Fruit fly (Drosophila melanogaster) whole organism, prepupa: ENCODE data around the gene CG9515.
A peak's percentile ranks its signal among the peaks of the same experiment; 100 is the strongest.

Experiments
- CG10631 ChIP-seq: fragments of 200-800 bp; sonication (Bioruptor generic); optimal IDR thresholded peaks from 2 replicates; lab custom pipeline; 2016; ENCODE audit warnings: missing biosample characterization, missing genetic modification characterization
- CG11294 ChIP-seq: fragments of 200-800 bp; sonication (Bioruptor generic); IDR thresholded peaks from 2 replicates; pipeline ENCODE4 v1.3.6; 2022; ENCODE audit warnings: missing biosample characterization, missing genetic modification characterization
- CG11762 ChIP-seq: fragments of 200-800 bp; sonication (Bioruptor generic); optimal IDR thresholded peaks from 3 replicates; lab custom pipeline; 2016; ENCODE audit warnings: missing biosample characterization, missing genetic modification characterization; ENCODE audit not compliant: insufficient read depth
- CG11902 ChIP-seq: fragments of 200-800 bp; sonication (Bioruptor generic); optimal IDR thresholded peaks from 3 replicates; lab custom pipeline; 2016; ENCODE audit warnings: missing biosample characterization, missing genetic modification characterization
- CG15336 ChIP-seq: fragments of 200-800 bp; sonication (Bioruptor generic); IDR thresholded peaks from 2 replicates; pipeline ENCODE4 v1.3.6; 2022; ENCODE audit warnings: missing biosample characterization, missing genetic modification characterization
- CG3032 ChIP-seq: fragments of 200-800 bp; optimal IDR thresholded peaks from 2 replicates; lab custom pipeline; 2019; ENCODE audit warnings: missing biosample characterization, mild to moderate bottlenecking, missing genetic modification characterization, moderate library complexity
- CG31627 ChIP-seq: fragments of 200-800 bp; sonication (Bioruptor generic); optimal IDR thresholded peaks from 3 replicates; lab custom pipeline; 2016; ENCODE audit warnings: missing biosample characterization, missing genetic modification characterization
- CG32006 ChIP-seq: fragments of 200-800 bp; sonication (Bioruptor generic); optimal IDR thresholded peaks from 3 replicates; lab custom pipeline; 2017; ENCODE audit warnings: missing biosample characterization, mild to moderate bottlenecking, missing genetic modification characterization
- CG34406 ChIP-seq: fragments of 200-800 bp; sonication (Bioruptor generic); optimal IDR thresholded peaks from 3 replicates; lab custom pipeline; 2016; ENCODE audit warnings: missing biosample characterization, missing genetic modification characterization
- CG3919 ChIP-seq: fragments of 200-800 bp; sonication (Bioruptor generic); optimal IDR thresholded peaks from 3 replicates; lab custom pipeline; 2016; ENCODE audit warnings: missing biosample characterization, missing genetic modification characterization
- CG4318 ChIP-seq: fragments of 200-800 bp; sonication (Bioruptor generic); optimal IDR thresholded peaks from 3 replicates; lab custom pipeline; 2017; ENCODE audit warnings: missing biosample characterization, mild to moderate bottlenecking, missing genetic modification characterization
- CG6163 ChIP-seq: fragments of 200-800 bp; sonication (Bioruptor generic); IDR thresholded peaks from 3 replicates; pipeline ENCODE4 v1.3.6; 2022; ENCODE audit warnings: missing biosample characterization, missing genetic modification characterization
- CG6792 ChIP-seq: fragments of 200-800 bp; sonication (Bioruptor generic); optimal IDR thresholded peaks from 3 replicates; lab custom pipeline; 2016; ENCODE audit warnings: missing biosample characterization, missing genetic modification characterization
- CG6854 ChIP-seq: fragments of 200-800 bp; sonication (Bioruptor generic); optimal IDR thresholded peaks from 2 replicates; lab custom pipeline; 2017; ENCODE audit warnings: missing biosample characterization, mild to moderate bottlenecking, missing genetic modification characterization
- CG8119 ChIP-seq: fragments of 200-800 bp; sonication (Bioruptor generic); IDR thresholded peaks from 3 replicates; pipeline ENCODE4 v1.3.6; 2022; ENCODE audit warnings: missing biosample characterization, missing genetic modification characterization
- CG8319 ChIP-seq: fragments of 200-800 bp; sonication (Bioruptor generic); optimal IDR thresholded peaks from 3 replicates; lab custom pipeline; 2016; ENCODE audit warnings: missing biosample characterization, missing genetic modification characterization
- CG8632 ChIP-seq: fragments of 200-800 bp; sonication (Bioruptor generic); optimal IDR thresholded peaks from 3 replicates; lab custom pipeline; 2016; ENCODE audit warnings: missing biosample characterization, missing genetic modification characterization
- CG9139 ChIP-seq: fragments of 200-800 bp; sonication (Bioruptor generic); optimal IDR thresholded peaks from 3 replicates; lab custom pipeline; 2017; ENCODE audit warnings: missing biosample characterization, mild to moderate bottlenecking, missing genetic modification characterization
- Eip78C ChIP-seq: fragments of 200-800 bp; sonication (Bioruptor generic); peaks from one replicate; lab custom pipeline; 2016; ENCODE audit warnings: missing biosample characterization, missing genetic modification characterization
- Ets21C ChIP-seq: fragments of 200-800 bp; sonication (Bioruptor generic); optimal IDR thresholded peaks from 3 replicates; lab custom pipeline; 2016; ENCODE audit warnings: missing biosample characterization, missing genetic modification characterization
- Ets96B ChIP-seq: fragments of 200-800 bp; optimal IDR thresholded peaks from 2 replicates; lab custom pipeline; 2019; ENCODE audit warnings: missing biosample characterization, mild to moderate bottlenecking, missing genetic modification characterization, moderate library complexity
- Hr39 ChIP-seq: fragments of 200-800 bp; sonication (Bioruptor generic); optimal IDR thresholded peaks from 2 replicates; lab custom pipeline; 2016; ENCODE audit warnings: missing biosample characterization, missing genetic modification characterization
- Hr4 ChIP-seq: fragments of 200-800 bp; sonication (Bioruptor generic); optimal IDR thresholded peaks from 3 replicates; lab custom pipeline; 2016; ENCODE audit warnings: missing biosample characterization, missing genetic modification characterization
- Lpt ChIP-seq: fragments of 200-800 bp; sonication (Bioruptor generic); optimal IDR thresholded peaks from 3 replicates; lab custom pipeline; 2016; ENCODE audit warnings: missing biosample characterization, missing genetic modification characterization
- OdsH ChIP-seq: fragments of 200-800 bp; sonication (Bioruptor generic); optimal IDR thresholded peaks from 3 replicates; lab custom pipeline; 2016; ENCODE audit warnings: missing biosample characterization, missing genetic modification characterization
- Smox ChIP-seq: fragments of 200-800 bp; sonication (Bioruptor generic); optimal IDR thresholded peaks from 3 replicates; lab custom pipeline; 2016; ENCODE audit warnings: missing biosample characterization, missing genetic modification characterization
- Sox102F ChIP-seq: fragments of 200-800 bp; sonication (Bioruptor generic); optimal IDR thresholded peaks from 2 replicates; lab custom pipeline; 2016; ENCODE audit warnings: missing biosample characterization, mild to moderate bottlenecking, missing genetic modification characterization
- Sox14 ChIP-seq: fragments of 200-800 bp; sonication (Bioruptor generic); optimal IDR thresholded peaks from 3 replicates; lab custom pipeline; 2016; ENCODE audit warnings: missing biosample characterization, missing genetic modification characterization
- Sox15 ChIP-seq: fragments of 200-800 bp; sonication (Bioruptor generic); optimal IDR thresholded peaks from 3 replicates; lab custom pipeline; 2016; ENCODE audit warnings: missing biosample characterization, missing genetic modification characterization
- achi ChIP-seq: fragments of 200-800 bp; sonication (Bioruptor generic); optimal IDR thresholded peaks from 3 replicates; lab custom pipeline; 2016; ENCODE audit warnings: missing biosample characterization, missing genetic modification characterization
- dac ChIP-seq: fragments of 200-800 bp; sonication (Bioruptor generic); optimal IDR thresholded peaks from 2 replicates; lab custom pipeline; 2017; ENCODE audit warnings: missing biosample characterization, mild to moderate bottlenecking, missing genetic modification characterization
- dsx ChIP-seq: fragments of 200-800 bp; optimal IDR thresholded peaks from 3 replicates; lab custom pipeline; 2019; ENCODE audit warnings: missing biosample characterization, mild to moderate bottlenecking, missing genetic modification characterization, moderate library complexity; ENCODE audit not compliant: poor library complexity, severe bottlenecking
- eg ChIP-seq: fragments of 200-800 bp; sonication (Bioruptor generic); IDR thresholded peaks from 3 replicates; pipeline ENCODE4 v1.3.6; 2022; ENCODE audit warnings: missing biosample characterization, missing genetic modification characterization
- esn ChIP-seq: fragments of 200-800 bp; sonication (Bioruptor generic); optimal IDR thresholded peaks from 2 replicates; lab custom pipeline; 2016; ENCODE audit warnings: missing biosample characterization, mild to moderate bottlenecking, missing genetic modification characterization, moderate library complexity
- fd59A ChIP-seq: fragments of 200-800 bp; sonication (Bioruptor generic); optimal IDR thresholded peaks from 2 replicates; lab custom pipeline; 2017; ENCODE audit warnings: missing biosample characterization, mild to moderate bottlenecking, missing genetic modification characterization, missing genetic modification reagents
- fkh ChIP-seq: fragments of 200-800 bp; sonication (Bioruptor generic); optimal IDR thresholded peaks from 3 replicates; lab custom pipeline; 2017; ENCODE audit warnings: missing biosample characterization, mild to moderate bottlenecking, missing genetic modification characterization, moderate library complexity
- lz ChIP-seq: fragments of 200-800 bp; sonication (Bioruptor generic); optimal IDR thresholded peaks from 3 replicates; lab custom pipeline; 2016; ENCODE audit warnings: missing biosample characterization, missing genetic modification characterization
- net ChIP-seq: fragments of 200-800 bp; sonication (Bioruptor generic); optimal IDR thresholded peaks from 3 replicates; lab custom pipeline; 2016; ENCODE audit warnings: missing biosample characterization, missing genetic modification characterization
- salr ChIP-seq, 2 experiments: fragments of 200-800 bp; sonication (Bioruptor generic); optimal IDR thresholded peaks; 3 replicates each; lab custom pipeline; 2016 to 2018; ENCODE audit warnings: missing biosample characterization in 2 of 2, missing genetic modification characterization in 2 of 2, mild to moderate bottlenecking in 1 of 2
- spab ChIP-seq: fragments of 200-800 bp; sonication (Bioruptor generic); optimal IDR thresholded peaks from 2 replicates; lab custom pipeline; 2017; ENCODE audit warnings: missing biosample characterization, mild to moderate bottlenecking, missing genetic modification characterization, missing genetic modification reagents
- ss ChIP-seq, 2 experiments: fragments of 200-800 bp; sonication (Bioruptor generic); optimal IDR thresholded peaks; 2 replicates in 1 of 2; 3 replicates in 1 of 2; lab custom pipeline; 2017 to 2018; ENCODE audit warnings: mild to moderate bottlenecking in 2 of 2, missing biosample characterization in 2 of 2, missing genetic modification characterization in 2 of 2, moderate library complexity in 1 of 2
- svp ChIP-seq: fragments of 200-800 bp; sonication (Bioruptor generic); peaks from one replicate; lab custom pipeline; 2016; ENCODE audit warnings: missing biosample characterization, missing genetic modification characterization
- topi ChIP-seq: fragments of 200-800 bp; sonication (Bioruptor generic); optimal IDR thresholded peaks from 3 replicates; lab custom pipeline; 2016; ENCODE audit warnings: missing biosample characterization, missing genetic modification characterization

The CG9515 gene

DNA sequence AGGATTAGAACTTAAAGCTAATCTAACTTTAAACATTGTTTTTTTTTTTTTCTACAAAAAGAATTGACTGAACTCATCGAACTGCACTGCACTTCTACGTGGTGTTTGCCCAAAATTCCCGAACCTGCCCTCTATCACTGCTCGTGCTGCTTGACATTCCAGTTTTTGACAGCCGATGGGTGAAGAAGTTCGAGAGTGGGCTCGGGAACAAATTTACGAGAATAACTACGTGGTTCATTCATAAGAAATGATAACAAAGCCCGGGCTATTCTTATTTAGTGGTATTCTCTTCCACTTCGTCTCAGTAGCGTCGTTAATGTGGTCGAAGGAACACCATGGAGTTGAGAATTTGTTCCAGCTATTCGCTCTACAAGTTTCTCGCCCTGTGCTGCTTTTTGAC is 24.2 kb upstream of the CG9515 start, which contains the start of gene CG18088:
Gene CG18088, plus strand, starts transcription at position 301 of the 400 bp plus-strand sequence.
- TF ChIP-seq eg (no peak), CG6163 (GFP tag; lab: Robert Waterston, UW) (no peak), svp (GFP tag; lab: Kevin White, UChicago) (no peak)

DNA sequence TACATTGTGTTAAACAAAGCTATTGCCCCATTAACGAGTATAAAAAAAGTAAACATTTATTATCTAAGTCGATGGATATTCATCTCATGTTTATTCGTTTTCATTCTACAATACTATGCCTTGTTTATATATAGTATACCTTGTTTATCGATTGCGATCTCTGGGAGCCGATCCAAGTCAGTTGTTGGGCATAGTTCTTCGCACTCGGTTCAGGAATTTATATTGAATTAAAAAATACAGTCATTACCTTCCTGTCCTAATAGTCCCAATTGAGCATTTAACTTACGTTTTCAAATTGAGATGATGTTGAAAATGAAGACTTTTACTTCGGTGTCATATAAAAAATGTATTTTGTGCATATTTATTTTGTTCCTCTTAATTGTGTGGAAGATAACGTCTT is 21.6 kb upstream of the CG9515 start, which contains the start of gene CG32984:
Gene CG32984, plus strand, starts transcription at position 301 of the 400 bp plus-strand sequence.
- TF ChIP-seq fkh (GFP tag; lab: Kevin White, UChicago) (no peak), Sox15 (GFP tag; lab: Kevin White, UChicago) (no peak), CG32006 (GFP tag; lab: Kevin White, UChicago) (no peak), CG4318 (GFP tag; lab: Kevin White, UChicago) (no peak), CG15336 (GFP tag; lab: Robert Waterston, UW) (no peak), CG9139 (no peak), CG3919 (GFP tag; lab: Kevin White, UChicago) (no peak), eg (no peak), svp (GFP tag; lab: Kevin White, UChicago) (no peak), topi (no peak), fd59A (GFP tag; lab: Kevin White, UChicago) (no peak), CG11294 (no peak), Sox102F (GFP tag; lab: Kevin White, UChicago) (no peak), CG8119 (GFP tag; lab: Robert Waterston, UW) (no peak), Ets21C (GFP tag; lab: Kevin White, UChicago) (no peak), Eip78C (GFP tag; lab: Kevin White, UChicago) (no peak), CG6854 (no peak), CG10631 (no peak), Lpt (GFP tag; lab: Kevin White, UChicago) (no peak)

DNA sequence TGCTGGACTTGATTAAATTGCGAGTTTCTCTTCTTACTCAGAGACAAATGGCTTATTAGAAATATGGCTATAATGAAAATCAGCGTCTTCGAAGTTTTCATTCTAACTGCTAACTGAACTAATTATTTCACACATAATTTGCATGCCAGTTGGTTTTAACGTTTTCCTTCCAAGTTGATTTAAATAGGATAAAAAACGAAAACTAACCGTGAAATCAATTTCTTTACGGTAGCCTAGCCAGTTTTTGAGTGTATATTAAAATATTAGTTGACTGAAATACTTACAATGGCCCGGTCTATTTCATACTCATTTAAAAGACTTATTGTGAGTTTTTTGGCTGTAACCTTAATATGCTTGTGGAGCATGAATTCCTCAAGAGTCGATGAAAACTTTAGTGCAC is 19.2 kb upstream of the CG9515 start, which contains the start of the genes CG9525 and CG32985:
Gene CG9525, minus strand, starts transcription at position 101 of the 400 bp plus-strand sequence.
Gene CG32985, plus strand, starts transcription at position 280 of the 400 bp plus-strand sequence.
- TF ChIP-seq Eip78C (GFP tag; lab: Kevin White, UChicago) (no peak), Ets96B (tag; lab: Kevin White, UChicago) (no peak), CG11902 (no peak), CG6163 (GFP tag; lab: Robert Waterston, UW) (no peak), fkh (GFP tag; lab: Kevin White, UChicago) (no peak), esn (no peak), svp (GFP tag; lab: Kevin White, UChicago) (no peak), salr (GFP tag; optimal IDR thresholded peaks at IDR 0.05; lab: Kevin White, UChicago) (no peak), Hr4 (GFP tag; lab: Kevin White, UChicago) (no peak), net (GFP tag; lab: Kevin White, UChicago) (no peak), Sox14 (GFP tag; lab: Kevin White, UChicago) (no peak), dsx (GFP tag; lab: Kevin White, UChicago) (no peak), CG8319 (GFP tag; lab: Kevin White, UChicago) (no peak), CG34406 (no peak), CG11762 (GFP tag; lab: Kevin White, UChicago) (no peak)

DNA sequence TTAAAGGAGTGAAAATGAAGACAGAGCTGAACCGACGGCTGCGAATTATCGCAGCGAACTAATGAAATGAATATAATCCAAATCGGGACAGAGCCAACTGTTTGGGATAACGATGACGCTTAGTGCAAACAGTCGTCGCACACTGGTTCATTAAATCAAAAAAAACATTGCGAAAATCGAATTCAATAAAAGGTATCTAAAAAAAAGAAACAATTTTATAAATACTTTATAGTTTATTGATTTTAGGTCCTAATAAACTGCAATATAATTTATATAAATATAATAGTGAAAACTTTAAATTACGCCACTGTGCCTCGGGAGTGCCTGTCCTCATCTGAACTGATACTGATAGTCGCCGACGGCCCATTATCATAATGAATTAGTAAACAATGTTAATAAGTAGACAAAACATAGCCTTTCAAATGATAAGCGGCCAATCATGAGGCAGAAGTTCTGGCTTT is 16.0 kb upstream of the CG9515 start, which contains the start of gene CG31886:
Gene CG31886, minus strand, starts transcription at position 51 of the 461 bp plus-strand sequence.
- no peak for TF ChIP-seq CG34406
- no peak for TF ChIP-seq fd59A (GFP tag; lab: Kevin White, UChicago)
- TF ChIP-seq CG9139, result no peak
- TF ChIP-seq eg, result peak; percentile 82; the same call in 2 of the 3 replicates
- peak; percentile 84; the same call in 2 of the 3 replicates for TF ChIP-seq CG8119 (GFP tag; lab: Robert Waterston, UW)
- TF ChIP-seq CG3032 (tag; lab: Kevin White, UChicago), result no peak
- TF ChIP-seq Smox (GFP tag; lab: Kevin White, UChicago), result no peak
- TF ChIP-seq esn, result no peak
- TF ChIP-seq Ets21C (GFP tag; lab: Kevin White, UChicago), result no peak
- no peak for TF ChIP-seq CG11902
- TF ChIP-seq CG6792, result no peak
- no peak for TF ChIP-seq net (GFP tag; lab: Kevin White, UChicago)
- no peak for TF ChIP-seq topi
- peak; percentile 20 for TF ChIP-seq CG3919 (GFP tag; lab: Kevin White, UChicago)
- TF ChIP-seq dac (GFP tag; lab: Kevin White, UChicago), result no peak
- peak; percentile 17 for TF ChIP-seq CG4318 (GFP tag; lab: Kevin White, UChicago)
- TF ChIP-seq achi (GFP tag; lab: Kevin White, UChicago), result peak; percentile 45
- no peak for TF ChIP-seq ss (GFP tag; optimal IDR thresholded peaks at IDR 0.05; lab: Kevin White, UChicago)
- peak; percentile 56 for TF ChIP-seq fkh (GFP tag; lab: Kevin White, UChicago)
- no peak for TF ChIP-seq spab (GFP tag; lab: Kevin White, UChicago)
- TF ChIP-seq Ets96B (tag; lab: Kevin White, UChicago), result no peak
- no peak for TF ChIP-seq CG8632 (GFP tag; lab: Kevin White, UChicago)
- TF ChIP-seq OdsH (GFP tag; lab: Kevin White, UChicago), result peak; percentile 56
- no peak for TF ChIP-seq CG11762 (GFP tag; lab: Kevin White, UChicago)
- no peak for TF ChIP-seq lz (GFP tag; lab: Kevin White, UChicago)
- TF ChIP-seq CG31627 (GFP tag; lab: Kevin White, UChicago), result no peak
- no peak for TF ChIP-seq Hr39 (GFP tag; lab: Kevin White, UChicago)
- peak in 1 of 2 experiments; percentile 11 for TF ChIP-seq salr (GFP tag; optimal IDR thresholded peaks at IDR 0.05; lab: Kevin White, UChicago)
- no peak for TF ChIP-seq Sox102F (GFP tag; lab: Kevin White, UChicago)
